Worm (Caenorhabditis elegans) whole organism, late embryonic: ENCODE results near the gene ZK218.1.

ENCODE experiments used
- Y22D7AL.16 ChIP-seq: sonication (generic microtip); optimal IDR thresholded peaks from 2 replicates; lab custom pipeline; 2016; ENCODE audit warnings: missing genetic modification characterization, missing compliant biosample characterization
- ama-1 ChIP-seq: fragments of 150-350 bp; optimal IDR thresholded peaks from 2 replicates; lab custom pipeline; 2014
- ceh-24 ChIP-seq: sonication (generic microtip); optimal IDR thresholded peaks from 2 replicates; lab custom pipeline; 2016; ENCODE audit warnings: mild to moderate bottlenecking, missing genetic modification characterization, missing compliant biosample characterization
- ceh-9 ChIP-seq: sonication (generic microtip); optimal IDR thresholded peaks from 2 replicates; lab custom pipeline; 2016; ENCODE audit warnings: mild to moderate bottlenecking, missing genetic modification characterization, inconsistent platforms, missing compliant biosample characterization
- elt-2 ChIP-seq: sonication (generic microtip); optimal IDR thresholded peaks from 2 replicates; lab custom pipeline; 2016; ENCODE audit warnings: missing genetic modification reagents, missing genetic modification characterization, missing compliant biosample characterization
- gmeb-2 ChIP-seq: sonication (generic microtip); optimal IDR thresholded peaks from 2 replicates; lab custom pipeline; 2016; ENCODE audit warnings: missing genetic modification characterization, inconsistent platforms, missing compliant biosample characterization
- hlh-13 ChIP-seq: fragments of 200-800 bp; sonication (Bioruptor generic); optimal IDR thresholded peaks from 2 replicates; lab custom pipeline; 2018; ENCODE audit warnings: mild to moderate bottlenecking, missing genetic modification characterization, missing compliant biosample characterization
- hlh-30 ChIP-seq: sonication (generic microtip); optimal IDR thresholded peaks from 2 replicates; lab custom pipeline; 2017; ENCODE audit warnings: antibody characterized with exemption, missing genetic modification characterization, missing compliant biosample characterization; ENCODE audit not compliant: insufficient read depth
- nfya-1 ChIP-seq: sonication (generic microtip); optimal IDR thresholded peaks from 2 replicates; lab custom pipeline; 2017; ENCODE audit warnings: missing genetic modification characterization, mild to moderate bottlenecking, missing compliant biosample characterization, antibody characterized with exemption, moderate library complexity
- nhr-11 ChIP-seq: fragments of 150-350 bp; optimal IDR thresholded peaks from 2 replicates; lab custom pipeline; 2014; ENCODE audit warnings: missing biosample characterization, missing genetic modification characterization
- sox-4 ChIP-seq: sonication (generic microtip); optimal IDR thresholded peaks from 2 replicates; lab custom pipeline; 2017; ENCODE audit warnings: mild to moderate bottlenecking, missing genetic modification characterization, inconsistent platforms, missing compliant biosample characterization
- unc-86 ChIP-seq: sonication (generic microtip); optimal IDR thresholded peaks from 2 replicates; lab custom pipeline; 2016; ENCODE audit warnings: missing genetic modification characterization, missing compliant biosample characterization
- ztf-16 ChIP-seq: sonication (generic microtip); optimal IDR thresholded peaks from 2 replicates; lab custom pipeline; 2017; ENCODE audit warnings: missing genetic modification characterization, missing compliant biosample characterization

DNA sequence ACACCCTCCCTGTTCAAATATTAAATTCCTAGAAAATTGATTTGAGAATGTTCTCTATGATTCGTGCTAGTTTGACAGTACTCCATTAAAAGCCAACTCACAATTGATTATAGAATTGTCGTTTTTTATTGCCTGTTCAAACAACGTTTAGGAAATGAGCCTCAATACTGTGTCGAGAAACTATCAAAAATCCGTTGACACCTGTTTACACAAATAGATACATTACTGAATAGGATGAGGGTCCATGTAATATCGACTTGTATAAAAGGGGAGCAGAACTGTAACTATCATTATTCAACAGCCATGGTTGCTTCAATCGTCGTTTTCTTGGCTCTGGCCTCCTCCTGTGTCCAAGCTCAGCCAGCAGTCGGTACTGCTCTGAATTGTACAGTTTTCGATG, 8.5 kb downstream of the ZK218.1 start, which contains the start of gene ZK218.5:
- TF ChIP-seq nhr-11 (tag; lab: Kevin White, UChicago) = no peak
- TF ChIP-seq sox-4 (tag; lab: Kevin White, UChicago) = no peak
- no peak for TF ChIP-seq ama-1 (lab: Kevin White, UChicago)
- TF ChIP-seq Y22D7AL.16 (tag; lab: Kevin White, UChicago) = no peak
- no peak for TF ChIP-seq ceh-24 (tag; lab: Kevin White, UChicago)
- no peak for TF ChIP-seq hlh-30 (tag; lab: Kevin White, UChicago)
- no peak for TF ChIP-seq ztf-16
- TF ChIP-seq elt-2 = no peak
- TF ChIP-seq nfya-1 (tag; lab: Kevin White, UChicago) = no peak
- no peak for TF ChIP-seq hlh-13 (GFP tag; lab: Kevin White, UChicago)
- TF ChIP-seq ceh-9 = no peak
- TF ChIP-seq unc-86 (tag; lab: Kevin White, UChicago) = no peak
- no peak for TF ChIP-seq gmeb-2
